Fruit fly (Drosophila melanogaster) Kc167 (cell line): ENCODE data around the gene CG17364.

Experiments used
- h ChIP-seq: fragments of >200 bp; optimal IDR thresholded peaks from 3 replicates; lab custom pipeline; 2018; ENCODE audit warnings: missing external identifiers
- psq ChIP-seq: fragments of >200 bp; optimal IDR thresholded peaks from 2 replicates; lab custom pipeline; 2017; ENCODE audit warnings: missing external identifiers
- ttk ChIP-seq: sonication (Bioruptor generic); optimal IDR thresholded peaks from 2 replicates; lab custom pipeline; 2017; ENCODE audit warnings: missing external identifiers

- TF ChIP-seq h (lab: Kevin White, UChicago) (no peak), psq (lab: Kevin White, UChicago) (no peak), ttk (no peak)
Observed at dm6 chr3L:13928769-13929594, 64.2 kb downstream of the CG17364 start, which contains the start of the genes CG8833 and DCTN1-p150.
